Fruit fly (Drosophila melanogaster) ovary, adult (tissue): ENCODE measurements around the gene Pdhb.

Experiments used
- CG17801 ChIP-seq: fragments of 200-800 bp; optimal IDR thresholded peaks from 2 replicates; lab custom pipeline; 2019; ENCODE audit warnings: missing biosample characterization, mild to moderate bottlenecking, missing genetic modification characterization, moderate library complexity; ENCODE audit not compliant: partially characterized antibody

Pdhb gene

DNA sequence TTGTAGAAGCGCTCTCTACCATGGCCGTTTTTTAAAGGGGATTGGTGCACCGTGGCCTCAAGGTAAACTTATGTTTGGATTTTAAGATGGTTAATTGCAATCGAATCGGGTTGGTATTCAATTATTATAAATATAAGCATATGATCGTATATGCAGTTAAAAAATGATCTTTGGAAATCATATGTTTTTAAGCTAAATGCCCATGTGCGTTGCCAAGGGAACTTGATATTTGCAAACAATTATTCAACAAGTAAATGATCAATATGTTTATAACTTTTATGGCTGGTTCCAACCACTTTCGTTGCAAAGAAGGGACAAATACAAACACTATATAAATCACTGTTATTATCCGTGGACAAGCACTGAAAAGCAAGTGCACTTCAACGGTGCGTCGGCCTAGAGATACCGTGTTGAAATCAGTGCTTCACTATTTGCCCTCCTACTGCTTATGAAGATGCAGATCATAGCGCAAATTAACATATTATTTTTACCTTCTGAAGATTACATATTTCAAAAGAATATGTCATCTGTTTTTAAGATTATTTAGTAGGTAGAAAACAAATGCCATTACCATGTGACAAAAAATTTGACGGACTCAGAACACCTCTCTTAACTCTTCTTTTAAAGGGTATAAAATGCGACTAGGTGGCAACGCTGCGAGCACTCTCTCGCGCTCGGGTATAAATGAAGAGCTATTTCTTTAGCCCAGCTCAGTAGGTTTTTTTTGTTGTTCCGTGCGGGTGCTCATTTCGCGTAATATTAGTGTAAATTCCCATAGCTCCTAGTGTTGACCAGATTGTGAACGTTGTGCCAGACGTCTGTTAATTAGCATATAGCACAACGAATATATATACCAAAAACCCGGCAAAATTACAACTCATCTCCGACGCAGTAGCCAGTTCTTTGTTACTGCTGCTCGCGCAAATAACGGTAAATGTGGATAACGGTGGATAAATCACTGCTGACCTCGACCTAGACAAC, 44.8 kb downstream of the Pdhb start, which contains the start of gene rdog:
TSS of gene rdog (plus strand) at position 705 of the 981 bp plus-strand sequence.
- peak; percentile 36 for TF ChIP-seq CG17801 (GFP tag; lab: Kevin White, UChicago)

DNA sequence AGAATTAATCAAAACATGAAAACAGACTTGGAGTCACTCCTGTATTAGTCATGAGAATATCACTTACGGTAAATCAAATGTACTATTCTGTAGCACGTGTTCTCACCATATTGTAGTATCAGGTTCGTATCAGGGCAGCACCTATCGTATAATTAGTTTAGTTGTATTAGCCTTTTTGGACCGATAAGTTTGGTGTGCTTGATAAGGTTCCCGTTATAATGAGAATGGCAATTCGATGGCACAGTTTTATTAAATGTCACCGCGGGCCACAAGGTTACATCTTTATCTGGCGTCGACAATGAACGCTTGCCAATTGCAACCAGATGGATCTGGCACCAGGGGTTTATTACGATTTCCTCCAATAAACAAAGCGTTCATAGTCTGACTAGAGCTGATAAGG, 45.9 kb downstream of the Pdhb start:
- TF ChIP-seq CG17801 (GFP tag; lab: Kevin White, UChicago): no peak

DNA sequence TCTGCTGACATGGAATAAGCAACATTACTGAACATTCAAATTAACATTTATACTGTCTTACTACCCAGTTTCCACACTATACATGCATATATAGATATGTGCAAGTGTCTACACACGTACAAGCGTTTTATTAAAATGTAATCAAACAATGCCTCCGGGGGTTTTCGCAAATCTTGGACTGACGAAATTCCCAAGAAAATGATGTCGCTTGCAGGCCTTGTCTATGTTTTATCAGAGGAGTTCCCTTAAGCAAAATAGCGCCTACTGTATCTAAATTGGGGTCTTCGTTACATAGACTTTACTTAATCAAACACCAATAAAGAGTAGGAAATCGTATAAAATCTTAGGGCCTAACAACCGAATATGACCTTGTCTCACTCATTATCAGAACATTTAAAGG, 46.7 kb downstream of the Pdhb start:
- no peak for TF ChIP-seq CG17801 (GFP tag; lab: Kevin White, UChicago)

DNA sequence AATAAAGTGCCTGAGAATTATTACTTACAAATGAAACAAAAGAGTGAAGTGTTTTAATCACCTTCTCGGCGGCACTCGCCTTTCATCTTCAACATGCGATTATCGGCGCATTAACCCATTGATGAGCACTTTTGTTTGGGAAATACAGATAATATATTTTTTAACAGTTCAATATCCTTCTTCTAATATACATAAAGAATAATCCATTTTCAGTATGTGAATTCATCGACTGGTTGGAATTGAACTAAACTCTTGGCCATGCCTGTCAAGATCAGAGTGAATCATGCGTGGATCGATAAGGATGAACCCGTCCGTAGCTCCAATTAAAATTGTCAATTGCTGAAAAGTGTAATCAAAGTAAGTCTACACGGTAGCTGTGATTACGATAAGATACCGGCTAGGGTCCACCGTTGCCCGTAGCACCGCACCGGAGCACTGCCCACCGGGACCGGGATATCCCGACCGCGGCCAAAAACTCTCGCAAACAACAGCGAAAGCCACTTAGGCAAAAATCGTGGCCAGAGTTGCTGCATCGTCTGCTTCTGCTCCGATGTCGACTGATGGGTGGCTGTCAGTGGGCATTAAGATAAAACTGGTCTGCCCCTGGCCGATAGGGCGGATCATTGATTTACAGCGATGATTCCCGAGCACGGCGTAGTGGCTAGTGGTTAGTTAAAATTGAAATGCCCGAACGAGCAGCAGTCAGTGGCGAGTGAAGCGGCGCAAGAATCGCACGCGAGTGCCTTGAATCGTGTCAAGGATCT, 52.2 kb downstream of the Pdhb start, which contains the start of gene CG11898:
TSS of gene CG11898 (plus strand) at position 714 of the 764 bp plus-strand sequence.
- TF ChIP-seq CG17801 (GFP tag; lab: Kevin White, UChicago): no peak
